Fruit fly (Drosophila melanogaster) whole organism, embryonic: ENCODE measurements around the gene CG18748.
A peak's percentile ranks its signal among the peaks of the same experiment; 100 is the strongest.

Experiments used
- Ada2b ChIP-seq: fragments of 200-800 bp; sonication (Bioruptor generic); IDR thresholded peaks from 2 replicates; pipeline ENCODE4 v1.3.6; 2022; ENCODE audit warnings: missing biosample characterization, missing genetic modification characterization
- Bteb2 ChIP-seq: fragments of 200-800 bp; sonication (Bioruptor generic); optimal IDR thresholded peaks from 2 replicates; lab custom pipeline; 2016; ENCODE audit warnings: missing biosample characterization, missing genetic modification characterization
- CG1233 ChIP-seq: fragments of 200-800 bp; sonication (Bioruptor generic); optimal IDR thresholded peaks from 4 replicates; lab custom pipeline; 2018; ENCODE audit warnings: missing biosample characterization, mild to moderate bottlenecking, missing genetic modification characterization
- CG13287 ChIP-seq: fragments of 200-800 bp; sonication (Bioruptor generic); IDR thresholded peaks from 2 replicates; pipeline ENCODE4 v1.3.6; 2022; ENCODE audit warnings: missing biosample characterization, missing genetic modification characterization; ENCODE audit not compliant: partially characterized antibody
- CG13424 ChIP-seq: fragments of 200-800 bp; sonication (Bioruptor generic); optimal IDR thresholded peaks from 2 replicates; lab custom pipeline; 2019; ENCODE audit warnings: missing biosample characterization, mild to moderate bottlenecking, missing genetic modification characterization, moderate library complexity
- CG14860 ChIP-seq: fragments of 200-800 bp; sonication (Bioruptor generic); IDR thresholded peaks from 3 replicates; pipeline ENCODE4 v1.3.6; 2022; ENCODE audit warnings: missing biosample characterization, missing genetic modification characterization; ENCODE audit not compliant: partially characterized antibody
- CG15269 ChIP-seq: fragments of 200-800 bp; sonication (Bioruptor generic); optimal IDR thresholded peaks from 2 replicates; lab custom pipeline; 2018; ENCODE audit warnings: missing biosample characterization, mild to moderate bottlenecking, missing genetic modification characterization, moderate library complexity
- CG1603 ChIP-seq: fragments of 200-800 bp; sonication (Bioruptor generic); optimal IDR thresholded peaks from 2 replicates; lab custom pipeline; 2019; ENCODE audit warnings: missing biosample characterization, mild to moderate bottlenecking, missing genetic modification characterization, moderate library complexity
- CG18599 ChIP-seq: fragments of 200-800 bp; sonication (Bioruptor generic); optimal IDR thresholded peaks from 3 replicates; lab custom pipeline; 2017; ENCODE audit warnings: missing biosample characterization, missing genetic modification characterization, mild to moderate bottlenecking, moderate library complexity, missing genetic modification reagents
- CG2678 ChIP-seq: fragments of 200-800 bp; sonication (Bioruptor generic); optimal IDR thresholded peaks from 3 replicates; lab custom pipeline; 2019; ENCODE audit warnings: missing biosample characterization, mild to moderate bottlenecking, missing genetic modification characterization, moderate library complexity
- CG31441 ChIP-seq: fragments of 200-800 bp; sonication (Bioruptor generic); IDR thresholded peaks from 2 replicates; pipeline ENCODE4 v1.3.6; 2022; ENCODE audit warnings: missing biosample characterization, missing genetic modification characterization
- CG4424 ChIP-seq: fragments of 200-800 bp; sonication (Bioruptor generic); optimal IDR thresholded peaks from 3 replicates; lab custom pipeline; 2016; ENCODE audit warnings: missing biosample characterization, missing genetic modification characterization
- CG4854 ChIP-seq: fragments of 200-800 bp; sonication (Bioruptor generic); optimal IDR thresholded peaks from 2 replicates; lab custom pipeline; 2016; ENCODE audit warnings: missing biosample characterization, missing genetic modification characterization, inconsistent platforms
- CG6689 ChIP-seq: fragments of 200-800 bp; sonication (Bioruptor generic); IDR thresholded peaks from 2 replicates; pipeline ENCODE4 v1.3.6; 2022; ENCODE audit warnings: missing biosample characterization, missing genetic modification characterization
- CG7839 ChIP-seq: fragments of 200-800 bp; sonication (Bioruptor generic); optimal IDR thresholded peaks from 3 replicates; lab custom pipeline; 2018; ENCODE audit warnings: missing biosample characterization, mild to moderate bottlenecking, missing genetic modification characterization, moderate library complexity
- CG8924 ChIP-seq: fragments of 200-800 bp; optimal IDR thresholded peaks from 3 replicates; lab custom pipeline; 2019; ENCODE audit warnings: missing biosample characterization, mild to moderate bottlenecking, missing genetic modification characterization, moderate library complexity
- D19A ChIP-seq: fragments of 200-800 bp; optimal IDR thresholded peaks from 3 replicates; lab custom pipeline; 2019; ENCODE audit warnings: missing biosample characterization, mild to moderate bottlenecking, missing genetic modification characterization, moderate library complexity
- Fer3 ChIP-seq: fragments of 200-800 bp; sonication (Bioruptor generic); optimal IDR thresholded peaks from 2 replicates; lab custom pipeline; 2018; ENCODE audit warnings: missing biosample characterization, mild to moderate bottlenecking, missing genetic modification characterization, moderate library complexity
- Gug ChIP-seq: fragments of 200-800 bp; sonication (Bioruptor generic); IDR thresholded peaks from 4 replicates; pipeline ENCODE4 v1.3.6; 2022; ENCODE audit warnings: missing biosample characterization, missing genetic modification characterization
- H15 ChIP-seq: fragments of 200-800 bp; sonication (Bioruptor generic); IDR thresholded peaks from 3 replicates; pipeline ENCODE4 v1.3.6; 2022; ENCODE audit warnings: missing biosample characterization, missing genetic modification characterization
- Hr51 ChIP-seq, 2 experiments: fragments of 200-800 bp; sonication (Bioruptor generic); optimal IDR thresholded peaks; 2 replicates in 1 of 2; 3 replicates in 1 of 2; lab custom pipeline; 2016 to 2018; ENCODE audit warnings: missing biosample characterization in 2 of 2, missing genetic modification characterization in 2 of 2, mild to moderate bottlenecking in 1 of 2, moderate library complexity in 1 of 2
- Jarid2 ChIP-seq: fragments of 200-800 bp; sonication (Bioruptor generic); optimal IDR thresholded peaks from 3 replicates; lab custom pipeline; 2017; ENCODE audit warnings: mild to moderate bottlenecking, missing biosample characterization, missing genetic modification reagents, missing genetic modification characterization
- NfI ChIP-seq: fragments of 200-800 bp; sonication (Bioruptor generic); optimal IDR thresholded peaks from 3 replicates; lab custom pipeline; 2018; ENCODE audit warnings: missing biosample characterization, mild to moderate bottlenecking, missing genetic modification characterization, moderate library complexity
- Rfx ChIP-seq: fragments of 200-800 bp; sonication (Bioruptor generic); IDR thresholded peaks from 2 replicates; pipeline ENCODE4 v1.3.6; 2022; ENCODE audit warnings: missing biosample characterization, missing genetic modification characterization
- Rx ChIP-seq: fragments of 200-800 bp; sonication (Bioruptor generic); IDR thresholded peaks from 2 replicates; pipeline ENCODE4 v1.3.6; 2022; ENCODE audit warnings: missing biosample characterization, missing genetic modification characterization
- Sox100B ChIP-seq: fragments of 200-800 bp; sonication (Bioruptor generic); optimal IDR thresholded peaks from 3 replicates; lab custom pipeline; 2018; ENCODE audit warnings: missing biosample characterization, mild to moderate bottlenecking, missing genetic modification characterization
- Sox102F ChIP-seq: fragments of 200-800 bp; sonication (Bioruptor generic); optimal IDR thresholded peaks from 2 replicates; lab custom pipeline; 2018; ENCODE audit warnings: missing biosample characterization, mild to moderate bottlenecking, missing genetic modification characterization, moderate library complexity
- Ssrp ChIP-seq: fragments of 200-800 bp; sonication (Bioruptor generic); optimal IDR thresholded peaks from 2 replicates; lab custom pipeline; 2018; ENCODE audit warnings: missing biosample characterization, mild to moderate bottlenecking, missing genetic modification characterization, moderate library complexity
- Trl ChIP-seq, 3 experiments: fragments of >200 bp in 2 of 3; fragments of 200-800 bp in 1 of 3; sonication (Bioruptor generic) in 1 of 3; optimal IDR thresholded peaks; 2 replicates in 1 of 3; 3 replicates in 2 of 3; lab custom pipeline; 2016 to 2017; ENCODE audit warnings: missing biosample characterization in 1 of 3, missing genetic modification characterization in 1 of 3
- caup ChIP-seq: fragments of 200-800 bp; sonication (Bioruptor generic); optimal IDR thresholded peaks from 3 replicates; lab custom pipeline; 2017; ENCODE audit warnings: missing biosample characterization, mild to moderate bottlenecking, missing genetic modification characterization, moderate library complexity; ENCODE audit not compliant: severe bottlenecking
- chinmo ChIP-seq: fragments of 200-800 bp; sonication (Bioruptor generic); IDR thresholded peaks from 4 replicates; pipeline ENCODE4 v1.3.6; 2022; ENCODE audit warnings: missing biosample characterization, missing genetic modification characterization; ENCODE audit not compliant: partially characterized antibody
- chn ChIP-seq: fragments of 200-800 bp; sonication (Bioruptor generic); optimal IDR thresholded peaks from 2 replicates; lab custom pipeline; 2016; ENCODE audit warnings: missing biosample characterization, missing genetic modification characterization
- dmrt99B ChIP-seq: fragments of 200-800 bp; sonication (Bioruptor generic); optimal IDR thresholded peaks from 2 replicates; lab custom pipeline; 2018; ENCODE audit warnings: missing biosample characterization, mild to moderate bottlenecking, missing genetic modification characterization, moderate library complexity
- gem ChIP-seq: fragments of 200-800 bp; sonication (Bioruptor generic); optimal IDR thresholded peaks from 2 replicates; lab custom pipeline; 2019; ENCODE audit warnings: missing biosample characterization, mild to moderate bottlenecking, missing genetic modification characterization, moderate library complexity
- grau ChIP-seq: fragments of 200-800 bp; optimal IDR thresholded peaks from 3 replicates; lab custom pipeline; 2019; ENCODE audit warnings: missing biosample characterization, mild to moderate bottlenecking, missing genetic modification characterization, moderate library complexity
- klu ChIP-seq: fragments of 200-800 bp; sonication (Bioruptor generic); IDR thresholded peaks from 2 replicates; pipeline ENCODE4 v1.3.6; 2022; ENCODE audit warnings: missing biosample characterization, missing genetic modification characterization
- kni ChIP-seq: fragments of 200-800 bp; sonication (Bioruptor generic); optimal IDR thresholded peaks from 3 replicates; lab custom pipeline; 2017; ENCODE audit warnings: mild to moderate bottlenecking, missing biosample characterization, missing genetic modification reagents, missing genetic modification characterization
- ranshi ChIP-seq: fragments of 200-800 bp; sonication (Bioruptor generic); IDR thresholded peaks from 2 replicates; pipeline ENCODE4 v1.3.6; 2022; ENCODE audit warnings: missing biosample characterization, missing genetic modification characterization
- row ChIP-seq: fragments of 200-800 bp; sonication (Bioruptor generic); IDR thresholded peaks from 3 replicates; pipeline ENCODE4 v1.3.6; 2022; ENCODE audit warnings: missing biosample characterization, missing genetic modification characterization
- sd ChIP-seq: fragments of 200-800 bp; sonication (Bioruptor generic); optimal IDR thresholded peaks from 3 replicates; lab custom pipeline; 2018; ENCODE audit warnings: missing biosample characterization, mild to moderate bottlenecking, missing genetic modification characterization, moderate library complexity
- slou ChIP-seq: fragments of 200-800 bp; sonication (Bioruptor generic); optimal IDR thresholded peaks from 3 replicates; lab custom pipeline; 2016; ENCODE audit warnings: missing biosample characterization, missing genetic modification characterization
- stwl ChIP-seq: fragments of 200-800 bp; sonication (Bioruptor generic); optimal IDR thresholded peaks from 3 replicates; lab custom pipeline; 2018; ENCODE audit warnings: missing biosample characterization, mild to moderate bottlenecking, missing genetic modification characterization, moderate library complexity
- sug ChIP-seq: fragments of 200-800 bp; optimal IDR thresholded peaks from 2 replicates; lab custom pipeline; 2019; ENCODE audit warnings: missing biosample characterization, mild to moderate bottlenecking, missing genetic modification characterization, moderate library complexity
- tgo ChIP-seq: fragments of 200-800 bp; sonication (Bioruptor generic); IDR thresholded peaks from 3 replicates; pipeline ENCODE4 v1.3.6; 2022; ENCODE audit warnings: missing biosample characterization, missing genetic modification characterization
- trem ChIP-seq: fragments of 200-800 bp; optimal IDR thresholded peaks from 3 replicates; lab custom pipeline; 2019; ENCODE audit warnings: missing biosample characterization, mild to moderate bottlenecking, missing genetic modification characterization, moderate library complexity
- unpg ChIP-seq: fragments of 200-800 bp; sonication (Bioruptor generic); optimal IDR thresholded peaks from 3 replicates; lab custom pipeline; 2018; ENCODE audit warnings: missing biosample characterization, mild to moderate bottlenecking, missing genetic modification characterization, moderate library complexity

The CG18748 gene

dm6 chr3R:7753518-7753917, 34.2 kb downstream of the CG18748 start (continued):
- TF ChIP-seq kni (GFP tag; lab: Kevin White, UChicago) (no peak), CG4854 (no peak), Ssrp (tag; lab: Kevin White, UChicago) (no peak), CG1233 (no peak), CG14860 (no peak), H15 (GFP tag; lab: Robert Waterston, UW) (no peak), chinmo (GFP tag; lab: Robert Waterston, UW) (0 out of 4 replicates have a peak, but pooled peaks have one; percentile 21), Trl (optimal IDR thresholded peaks at IDR 0.05; lab: Kevin White, UChicago) (peak; percentile 15 to 21), Trl (GFP tag; optimal IDR thresholded peaks at IDR 0.05; lab: Kevin White, UChicago) (no peak), Rx (no peak)
- TF ChIP-seq, all 482 proteins: peak for 14

dm6 chr3R:7749993-7750392, 37.7 kb downstream of the CG18748 start, which contains the start of gene pyd3:
pyd3 (minus strand) TSS chr3R:7750079.
- TF ChIP-seq Jarid2 (GFP tag; lab: Kevin White, UChicago) (peak; percentile 49), chn (no peak), Hr51 (GFP tag; optimal IDR thresholded peaks at IDR 0.05; lab: Kevin White, UChicago) (peak in 1 of 2 experiments; percentile 24), CG7839 (tag; lab: Kevin White, UChicago) (peak; percentile 44), stwl (tag; lab: Kevin White, UChicago) (peak; percentile 31), CG13424 (tag; lab: Kevin White, UChicago) (peak; percentile 15), tgo (peak; percentile 33; the same call in 1 of the 3 replicates), D19A (tag; lab: Kevin White, UChicago) (peak; percentile 53), CG4424 (GFP tag; lab: Kevin White, UChicago) (no peak), klu (GFP tag; lab: Robert Waterston, UW) (no peak), trem (tag; lab: Kevin White, UChicago) (peak; percentile 4), Sox100B (GFP tag; lab: Kevin White, UChicago) (peak; percentile 20), CG13287 (GFP tag; lab: Robert Waterston, UW) (0 out of 2 replicates have a peak, but pooled peaks have one; percentile 16), CG18599 (GFP tag; lab: Kevin White, UChicago) (peak; percentile 12), NfI (GFP tag; lab: Kevin White, UChicago) (no peak), CG2678 (tag; lab: Kevin White, UChicago) (peak; percentile 50), Trl (optimal IDR thresholded peaks at IDR 0.05; lab: Kevin White, UChicago) (peak; percentile 70 to 73), Trl (GFP tag; optimal IDR thresholded peaks at IDR 0.05; lab: Kevin White, UChicago) (no peak), CG31441 (peak; percentile 46; the same call in 1 of the 2 replicates), unpg (peak; percentile 54), Rfx (GFP tag; lab: Robert Waterston, UW) (peak; percentile 41; the same call in 1 of the 2 replicates), sug (no peak), sd (tag; lab: Kevin White, UChicago) (peak; percentile 11), gem (tag; lab: Kevin White, UChicago) (peak; percentile 65), ranshi (GFP tag; lab: Robert Waterston, UW) (peak; percentile 25; the same call in 1 of the 2 replicates), slou (GFP tag; lab: Kevin White, UChicago) (no peak), row (GFP tag; lab: Robert Waterston, UW) (peak; percentile 72), Bteb2 (GFP tag; lab: Kevin White, UChicago) (no peak), CG6689 (GFP tag; lab: Robert Waterston, UW) (0 out of 2 replicates have a peak, but pooled peaks have one; percentile 26), CG15269 (tag; lab: Kevin White, UChicago) (peak; percentile 16), Sox102F (GFP tag; lab: Kevin White, UChicago) (peak; percentile 29), Ada2b (peak; percentile 16; the same call in 1 of the 2 replicates), dmrt99B (tag; lab: Kevin White, UChicago) (peak; percentile 27), CG1603 (no peak), Fer3 (tag; lab: Kevin White, UChicago) (peak; percentile 17), CG8924 (tag; lab: Kevin White, UChicago) (no peak), Gug (GFP tag; lab: Robert Waterston, UW) (no peak), grau (tag; lab: Kevin White, UChicago) (peak; percentile 56), caup (no peak)
